Worm (Caenorhabditis elegans) whole organism, L4/young adult: ENCODE data around the gene E02C12.12.

Experiments used
- W03F9.2 ChIP-seq: fragments of 150-350 bp; optimal IDR thresholded peaks from 2 replicates; lab custom pipeline; 2014; ENCODE audit warnings: missing biosample characterization, missing genetic modification characterization
- dao-5 ChIP-seq: sonication (generic microtip); optimal IDR thresholded peaks from 2 replicates; lab custom pipeline; 2016; ENCODE audit warnings: missing genotype, missing genetic modification characterization, moderate library complexity, missing compliant biosample characterization
- him-1 ChIP-seq: sonication (generic microtip); optimal IDR thresholded peaks from 2 replicates; lab custom pipeline; 2016; ENCODE audit warnings: missing genotype, missing genetic modification reagents, missing genetic modification characterization, missing compliant biosample characterization

DNA sequence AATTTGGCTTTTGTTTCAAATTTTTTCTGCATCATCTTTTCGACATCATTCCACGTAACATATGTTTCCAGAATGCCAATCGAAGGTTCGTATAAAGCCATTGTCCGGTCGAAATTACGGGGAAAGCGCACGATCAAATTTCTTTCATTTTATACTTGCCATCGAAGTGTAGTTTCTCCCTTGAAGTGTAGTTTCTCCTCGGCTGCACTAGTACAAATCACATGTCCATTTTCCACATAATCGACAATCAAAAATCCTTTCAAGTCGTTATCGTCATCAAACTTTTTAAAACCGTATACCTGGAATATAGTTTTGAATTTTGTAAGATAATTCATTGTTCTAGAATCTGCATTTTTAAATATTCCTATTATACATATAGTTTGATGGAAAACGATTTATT is 6.7 kb downstream of the E02C12.12 start, which contains the start of gene E02C12.9:
- TF ChIP-seq him-1 (tag; lab: Kevin White, UChicago) (no peak), W03F9.2 (tag; lab: Kevin White, UChicago) (no peak), dao-5 (tag; lab: Kevin White, UChicago) (no peak)
